Worm (Caenorhabditis elegans): ENCODE results near the gene C33H5.2.

The C33H5.2 gene

DNA sequence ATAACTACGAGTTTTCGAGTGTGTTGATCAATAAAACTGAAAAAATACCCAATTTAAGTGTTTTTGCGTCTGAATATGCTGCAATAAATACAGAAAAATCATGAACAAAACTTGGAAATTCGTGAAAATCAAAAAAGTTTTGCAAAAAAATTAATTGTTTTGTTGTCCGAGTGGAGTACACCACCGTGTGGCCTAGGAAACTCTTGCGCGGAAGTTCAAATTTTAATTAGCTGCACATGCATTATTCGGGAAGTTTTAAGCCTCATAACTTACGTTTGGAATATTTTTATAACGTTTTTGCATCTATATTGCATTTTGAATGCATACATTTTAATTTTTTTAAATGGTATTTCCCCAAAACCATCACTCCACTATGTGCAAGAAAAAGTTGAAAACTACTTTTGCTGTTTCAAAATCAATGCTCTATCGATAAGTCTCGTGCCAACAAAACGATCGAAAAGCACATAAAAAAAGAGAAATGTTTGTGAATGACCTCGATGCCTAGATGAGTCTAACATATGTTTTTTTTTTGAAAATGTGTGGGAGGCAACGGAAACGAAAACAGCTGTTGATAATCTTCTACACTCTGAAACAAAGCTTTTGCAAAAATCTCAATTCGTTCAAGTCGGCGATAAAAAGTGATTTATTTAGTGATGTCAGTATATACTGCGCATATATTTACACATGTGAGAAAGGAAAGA, 11.7 kb downstream of the C33H5.2 start (continued):
- TF ChIP-seq snpc-1.2 (GFP tag; IDR thresholded peaks at IDR 0.05) (0 out of 2 replicates have a peak, but pooled peaks have one; percentile 25), dmd-8 (GFP tag; IDR thresholded peaks at IDR 0.05) (no peak), nhr-111 (GFP tag; optimal IDR thresholded peaks at IDR 0.05) (no peak)

DNA sequence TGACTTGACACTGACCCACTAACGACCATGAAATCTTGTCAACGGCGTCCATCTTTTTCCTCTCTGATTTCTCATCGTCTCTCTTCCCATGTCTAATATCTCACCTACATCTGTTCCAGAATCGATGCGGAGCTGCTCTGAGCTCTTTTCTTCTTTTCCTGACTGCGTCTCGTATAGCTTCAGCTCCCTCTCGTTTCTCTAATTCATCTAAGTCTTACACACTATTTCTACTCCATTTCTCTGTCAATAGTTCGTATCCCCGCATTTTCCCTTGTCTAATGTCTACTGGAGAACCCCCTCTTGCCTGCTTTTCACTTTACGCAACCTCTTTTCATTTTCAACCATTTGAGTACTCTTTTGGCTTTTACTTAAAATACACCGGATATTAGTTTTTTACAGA, 13.0 kb downstream of the C33H5.2 start, which contains the start of gene ric-3:
TSS of gene ric-3 (plus strand) at position 400 of the 400 bp plus-strand sequence.
- TF ChIP-seq ctbp-1 (GFP tag; IDR thresholded peaks at IDR 0.05) (0 out of 2 replicates have a peak, but pooled peaks have one; percentile 19), F37D6.2 (tag; optimal IDR thresholded peaks at IDR 0.05) (peak; percentile 29), tag-97 (GFP tag; IDR thresholded peaks at IDR 0.05) (no peak), ces-1 (GFP tag; optimal IDR thresholded peaks at IDR 0.05) (peak; percentile 24), rbr-2 (tag; optimal IDR thresholded peaks at IDR 0.05) (peak; percentile 71), aha-1 (tag) (peak; percentile 64), unc-62 (GFP tag; optimal IDR thresholded peaks at IDR 0.05 in 1 of 2) (peak in 1 of 2 experiments; percentile 98), unc-62 (tag; optimal IDR thresholded peaks at IDR 0.05) (no peak), R02D3.7 (tag; optimal IDR thresholded peaks at IDR 0.05) (no peak), mdl-1 (tag; optimal IDR thresholded peaks at IDR 0.05) (peak in 1 of 2 experiments; percentile 45), lsy-2 (tag; optimal IDR thresholded peaks at IDR 0.05) (peak in 1 of 2 experiments; percentile 70), nhr-11 (tag; optimal IDR thresholded peaks at IDR 0.05) (peak; percentile 73), dmd-6 (GFP tag; IDR thresholded peaks at IDR 0.05) (no peak), lin-15B (tag; optimal IDR thresholded peaks at IDR 0.05) (no peak), ceh-28 (tag; optimal IDR thresholded peaks at IDR 0.05) (peak; percentile 58), dpl-1 (GFP tag; optimal IDR thresholded peaks at IDR 0.05) (peak; percentile 12), hmg-1.1 (GFP tag; IDR thresholded peaks at IDR 0.05) (peak; percentile 69), mep-1 (tag; optimal IDR thresholded peaks at IDR 0.05) (peak; percentile 38), unc-130 (GFP tag; optimal IDR thresholded peaks at IDR 0.05) (no peak), hlh-11 (tag; optimal IDR thresholded peaks at IDR 0.05) (peak; percentile 61), mes-2 (tag; optimal IDR thresholded peaks at IDR 0.05; ENCODE audit: poor library complexity, severe bottlenecking) (peak; percentile 45), nhr-48 (tag; optimal IDR thresholded peaks at IDR 0.05) (peak; percentile 22), daf-16 (GFP tag; optimal IDR thresholded peaks at IDR 0.05) (peak in 1 of 2 experiments; percentile 28), daf-16 (tag; optimal IDR thresholded peaks at IDR 0.05) (no peak), hlh-30 (tag; optimal IDR thresholded peaks at IDR 0.05; ENCODE audit: insufficient read depth) (peak; percentile 34)

DNA sequence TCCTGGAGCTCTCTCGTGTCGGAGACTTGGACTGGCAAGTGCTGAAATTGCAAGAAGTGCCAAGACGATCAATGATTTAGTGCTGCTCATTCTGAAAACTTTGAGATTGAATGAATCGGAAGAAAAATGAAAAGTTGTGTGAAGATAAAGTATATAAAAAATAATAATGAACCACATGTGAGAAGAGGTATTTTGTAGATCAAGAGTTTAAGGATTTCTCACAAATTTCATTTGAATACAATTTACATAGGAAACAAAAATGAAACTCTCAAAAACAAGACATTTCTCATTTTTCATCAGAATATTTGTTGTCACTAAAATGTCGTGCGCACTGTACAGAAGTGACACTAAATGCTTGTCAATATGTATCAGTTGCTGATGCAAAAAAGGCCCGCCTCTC, 17.7 kb downstream of the C33H5.2 start, which contains the start of gene T14A8.2:
TSS of gene T14A8.2 (minus strand) at position 101 of the 400 bp plus-strand sequence.
- no peak for TF ChIP-seq lir-3 (tag; optimal IDR thresholded peaks at IDR 0.05)
- no peak for TF ChIP-seq ZK546.5 (tag; optimal IDR thresholded peaks at IDR 0.05)
- no peak for TF ChIP-seq zip-2 (tag; optimal IDR thresholded peaks at IDR 0.05)
- TF ChIP-seq R02D3.7 (tag; optimal IDR thresholded peaks at IDR 0.05) = no peak
- TF ChIP-seq ceh-44 (GFP tag; IDR thresholded peaks at IDR 0.05) = no peak
- no peak for TF ChIP-seq snpc-1.2 (GFP tag; IDR thresholded peaks at IDR 0.05)
- no peak for TF ChIP-seq lin-39 (tag; optimal IDR thresholded peaks at IDR 0.05)

DNA sequence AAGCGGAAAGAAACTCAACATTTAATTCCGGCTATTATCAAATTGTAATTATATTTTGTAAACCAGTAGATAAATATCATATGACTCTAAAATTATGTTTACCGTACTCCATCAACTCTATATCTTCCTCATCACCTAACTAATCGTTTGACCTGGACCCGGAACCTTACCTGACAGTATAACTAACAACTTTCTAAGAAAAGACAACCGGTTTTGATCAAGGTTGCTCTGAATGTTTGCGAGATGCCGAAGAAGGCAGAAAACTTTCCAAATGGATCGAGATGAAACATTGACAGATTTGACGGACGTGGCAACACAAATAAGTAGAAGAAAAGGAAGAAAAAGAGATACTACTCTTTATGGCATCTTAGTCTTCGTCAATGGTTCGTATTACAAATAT, 19.8 kb downstream of the C33H5.2 start:
- TF ChIP-seq snpc-1.2 (GFP tag; IDR thresholded peaks at IDR 0.05) (no peak), php-3 (GFP tag; IDR thresholded peaks at IDR 0.05) (no peak), aha-1 (tag) (no peak)
